Fruit fly (Drosophila melanogaster) whole organism, embryonic: ENCODE measurements around the gene Sirup.
A peak's percentile ranks its signal among the peaks of the same experiment; 100 is the strongest.

Experiments used
- Blimp-1 ChIP-seq: fragments of 200-800 bp; sonication (Bioruptor generic); optimal IDR thresholded peaks from 3 replicates; lab custom pipeline; 2018; ENCODE audit warnings: missing biosample characterization, missing genetic modification characterization, mild to moderate bottlenecking, moderate library complexity, missing genetic modification reagents
- CG10979 ChIP-seq: fragments of 200-800 bp; sonication (Bioruptor generic); optimal IDR thresholded peaks from 2 replicates; lab custom pipeline; 2018; ENCODE audit warnings: missing biosample characterization, mild to moderate bottlenecking, missing genetic modification characterization, moderate library complexity
- CG11504 ChIP-seq: fragments of 200-800 bp; sonication (Bioruptor generic); optimal IDR thresholded peaks from 3 replicates; lab custom pipeline; 2019; ENCODE audit warnings: missing biosample characterization, mild to moderate bottlenecking, missing genetic modification characterization, moderate library complexity
- CG11696 ChIP-seq: fragments of 200-800 bp; sonication (Bioruptor generic); IDR thresholded peaks from 2 replicates; pipeline ENCODE4 v1.3.6; 2022; ENCODE audit warnings: missing biosample characterization, missing genetic modification characterization
- CG12391 ChIP-seq: fragments of 200-800 bp; sonication (Bioruptor generic); optimal IDR thresholded peaks from 3 replicates; lab custom pipeline; 2018; ENCODE audit warnings: missing biosample characterization, mild to moderate bottlenecking, missing genetic modification characterization, moderate library complexity
- CG13424 ChIP-seq: fragments of 200-800 bp; sonication (Bioruptor generic); optimal IDR thresholded peaks from 2 replicates; lab custom pipeline; 2019; ENCODE audit warnings: missing biosample characterization, mild to moderate bottlenecking, missing genetic modification characterization, moderate library complexity
- CG13894 ChIP-seq: fragments of 200-800 bp; sonication (Bioruptor generic); optimal IDR thresholded peaks from 3 replicates; lab custom pipeline; 2018; ENCODE audit warnings: missing biosample characterization, mild to moderate bottlenecking, missing genetic modification characterization, moderate library complexity
- CG15269 ChIP-seq: fragments of 200-800 bp; sonication (Bioruptor generic); optimal IDR thresholded peaks from 2 replicates; lab custom pipeline; 2018; ENCODE audit warnings: missing biosample characterization, mild to moderate bottlenecking, missing genetic modification characterization, moderate library complexity
- CG17361 ChIP-seq: fragments of 200-800 bp; sonication (Bioruptor generic); IDR thresholded peaks from 3 replicates; pipeline ENCODE4 v1.3.6; 2022; ENCODE audit warnings: missing biosample characterization, missing genetic modification characterization
- CG18262 ChIP-seq: fragments of 200-800 bp; optimal IDR thresholded peaks from 3 replicates; lab custom pipeline; 2019; ENCODE audit warnings: missing biosample characterization, mild to moderate bottlenecking, missing genetic modification characterization, moderate library complexity
- CG2678 ChIP-seq: fragments of 200-800 bp; sonication (Bioruptor generic); optimal IDR thresholded peaks from 3 replicates; lab custom pipeline; 2019; ENCODE audit warnings: missing biosample characterization, mild to moderate bottlenecking, missing genetic modification characterization, moderate library complexity
- CG30403 ChIP-seq: fragments of 200-800 bp; sonication (Bioruptor generic); optimal IDR thresholded peaks from 3 replicates; lab custom pipeline; 2016; ENCODE audit warnings: missing biosample characterization, missing genetic modification characterization
- CG31441 ChIP-seq: fragments of 200-800 bp; sonication (Bioruptor generic); IDR thresholded peaks from 2 replicates; pipeline ENCODE4 v1.3.6; 2022; ENCODE audit warnings: missing biosample characterization, missing genetic modification characterization
- CG34422 ChIP-seq: fragments of 200-800 bp; sonication (Bioruptor generic); IDR thresholded peaks from 3 replicates; pipeline ENCODE4 v1.3.6; 2022; ENCODE audit warnings: missing biosample characterization, missing genetic modification characterization
- CG42726 ChIP-seq: fragments of 200-800 bp; sonication (Bioruptor generic); IDR thresholded peaks from 2 replicates; pipeline ENCODE4 v1.3.6; 2022; ENCODE audit warnings: missing biosample characterization, missing genetic modification characterization; ENCODE audit not compliant: partially characterized antibody
- CG7556 ChIP-seq: fragments of 200-800 bp; sonication (Bioruptor generic); optimal IDR thresholded peaks from 2 replicates; lab custom pipeline; 2017; ENCODE audit warnings: missing biosample characterization, mild to moderate bottlenecking, missing genetic modification characterization
- CG7839 ChIP-seq: fragments of 200-800 bp; sonication (Bioruptor generic); optimal IDR thresholded peaks from 3 replicates; lab custom pipeline; 2018; ENCODE audit warnings: missing biosample characterization, mild to moderate bottlenecking, missing genetic modification characterization, moderate library complexity
- CG8765 ChIP-seq: fragments of 200-800 bp; sonication (Bioruptor generic); IDR thresholded peaks from 2 replicates; pipeline ENCODE4 v1.3.6; 2022; ENCODE audit warnings: missing biosample characterization, missing genetic modification characterization
- CG9437 ChIP-seq: fragments of 200-800 bp; sonication (Bioruptor generic); optimal IDR thresholded peaks from 2 replicates; lab custom pipeline; 2018; ENCODE audit warnings: missing biosample characterization, mild to moderate bottlenecking, missing genetic modification characterization
- CG9609 ChIP-seq: fragments of 200-800 bp; sonication (Bioruptor generic); optimal IDR thresholded peaks from 3 replicates; lab custom pipeline; 2016; ENCODE audit warnings: missing biosample characterization, missing genetic modification characterization
- Drgx ChIP-seq: fragments of 200-800 bp; sonication (Bioruptor generic); IDR thresholded peaks from 2 replicates; pipeline ENCODE4 v1.3.6; 2022; ENCODE audit warnings: missing biosample characterization, missing genetic modification characterization
- Fer1 ChIP-seq: fragments of 200-800 bp; sonication (Bioruptor generic); optimal IDR thresholded peaks from 2 replicates; lab custom pipeline; 2017; ENCODE audit warnings: missing biosample characterization, mild to moderate bottlenecking, missing genetic modification characterization
- HmgZ ChIP-seq: fragments of 200-800 bp; sonication (Bioruptor generic); optimal IDR thresholded peaks from 2 replicates; lab custom pipeline; 2018; ENCODE audit warnings: missing biosample characterization, mild to moderate bottlenecking, missing genetic modification characterization
- Hr51 ChIP-seq, 2 experiments: fragments of 200-800 bp; sonication (Bioruptor generic); optimal IDR thresholded peaks; 2 replicates in 1 of 2; 3 replicates in 1 of 2; lab custom pipeline; 2016 to 2018; ENCODE audit warnings: missing biosample characterization in 2 of 2, missing genetic modification characterization in 2 of 2, mild to moderate bottlenecking in 1 of 2, moderate library complexity in 1 of 2
- Med ChIP-seq: fragments of 200-800 bp; sonication (Bioruptor generic); peaks from one replicate; lab custom pipeline; 2016; ENCODE audit warnings: missing biosample characterization, missing genetic modification characterization, mild to moderate bottlenecking, inconsistent platforms, moderate library complexity
- PHDP ChIP-seq: fragments of 200-800 bp; sonication (Bioruptor generic); optimal IDR thresholded peaks from 3 replicates; lab custom pipeline; 2018; ENCODE audit warnings: missing biosample characterization, mild to moderate bottlenecking, missing genetic modification characterization, moderate library complexity
- Sox100B ChIP-seq: fragments of 200-800 bp; sonication (Bioruptor generic); optimal IDR thresholded peaks from 3 replicates; lab custom pipeline; 2018; ENCODE audit warnings: missing biosample characterization, mild to moderate bottlenecking, missing genetic modification characterization
- Sox102F ChIP-seq: fragments of 200-800 bp; sonication (Bioruptor generic); optimal IDR thresholded peaks from 2 replicates; lab custom pipeline; 2018; ENCODE audit warnings: missing biosample characterization, mild to moderate bottlenecking, missing genetic modification characterization, moderate library complexity
- bigmax ChIP-seq: fragments of 200-800 bp; sonication (Bioruptor generic); optimal IDR thresholded peaks from 2 replicates; lab custom pipeline; 2018; ENCODE audit warnings: missing biosample characterization, mild to moderate bottlenecking, missing genetic modification characterization
- corto ChIP-seq: fragments of 200-800 bp; sonication (Bioruptor generic); optimal IDR thresholded peaks from 2 replicates; lab custom pipeline; 2016; ENCODE audit warnings: missing biosample characterization, mild to moderate bottlenecking, missing genetic modification characterization, moderate library complexity
- cwo ChIP-seq: fragments of 200-800 bp; sonication (Bioruptor generic); optimal IDR thresholded peaks from 3 replicates; lab custom pipeline; 2017; ENCODE audit warnings: missing biosample characterization, missing genetic modification characterization, mild to moderate bottlenecking, moderate library complexity, missing genetic modification reagents
- dmrt99B ChIP-seq: fragments of 200-800 bp; sonication (Bioruptor generic); optimal IDR thresholded peaks from 2 replicates; lab custom pipeline; 2018; ENCODE audit warnings: missing biosample characterization, mild to moderate bottlenecking, missing genetic modification characterization, moderate library complexity
- dysf ChIP-seq: fragments of 200-800 bp; sonication (Bioruptor generic); IDR thresholded peaks from 3 replicates; pipeline ENCODE4 v1.3.6; 2022; ENCODE audit warnings: missing biosample characterization, missing genetic modification characterization
- ewg ChIP-seq: fragments of 200-800 bp; sonication (Bioruptor generic); optimal IDR thresholded peaks from 3 replicates; lab custom pipeline; 2017; ENCODE audit warnings: mild to moderate bottlenecking, missing biosample characterization, missing genetic modification reagents, missing genetic modification characterization
- gem ChIP-seq: fragments of 200-800 bp; sonication (Bioruptor generic); optimal IDR thresholded peaks from 2 replicates; lab custom pipeline; 2019; ENCODE audit warnings: missing biosample characterization, mild to moderate bottlenecking, missing genetic modification characterization, moderate library complexity
- hbn ChIP-seq: fragments of 200-800 bp; sonication (Bioruptor generic); IDR thresholded peaks from 2 replicates; pipeline ENCODE4 v1.3.6; 2022; ENCODE audit warnings: missing biosample characterization, missing genetic modification characterization; ENCODE audit not compliant: partially characterized antibody
- kah ChIP-seq: fragments of 200-800 bp; sonication (Bioruptor generic); optimal IDR thresholded peaks from 2 replicates; lab custom pipeline; 2018; ENCODE audit warnings: missing biosample characterization, mild to moderate bottlenecking, missing genetic modification characterization
- ken ChIP-seq: fragments of 200-800 bp; sonication (Bioruptor generic); IDR thresholded peaks from 3 replicates; pipeline ENCODE4 v1.3.6; 2022; ENCODE audit warnings: missing biosample characterization, missing genetic modification characterization
- nmo ChIP-seq: fragments of 200-800 bp; sonication (Bioruptor generic); optimal IDR thresholded peaks from 2 replicates; lab custom pipeline; 2018; ENCODE audit warnings: missing biosample characterization, mild to moderate bottlenecking, missing genetic modification characterization, moderate library complexity
- phol ChIP-seq: fragments of 200-800 bp; sonication (Bioruptor generic); optimal IDR thresholded peaks from 3 replicates; lab custom pipeline; 2018; ENCODE audit warnings: missing biosample characterization, mild to moderate bottlenecking, missing genetic modification characterization, moderate library complexity
- row ChIP-seq: fragments of 200-800 bp; sonication (Bioruptor generic); IDR thresholded peaks from 3 replicates; pipeline ENCODE4 v1.3.6; 2022; ENCODE audit warnings: missing biosample characterization, missing genetic modification characterization
- stwl ChIP-seq: fragments of 200-800 bp; sonication (Bioruptor generic); optimal IDR thresholded peaks from 3 replicates; lab custom pipeline; 2018; ENCODE audit warnings: missing biosample characterization, mild to moderate bottlenecking, missing genetic modification characterization, moderate library complexity

The Sirup gene

dm6 chr2L:7968054-7968453 is 30.6 kb upstream of the Sirup start:
- TF ChIP-seq Sox102F (GFP tag; lab: Kevin White, UChicago) (peak; percentile 4), HmgZ (tag; lab: Kevin White, UChicago) (no peak), ewg (GFP tag; lab: Kevin White, UChicago) (peak; percentile 25), bigmax (GFP tag; lab: Kevin White, UChicago) (no peak), dysf (GFP tag; lab: Robert Waterston, UW) (peak; percentile 37; the same call in 1 of the 3 replicates), CG13424 (tag; lab: Kevin White, UChicago) (peak; percentile 13), CG9609 (GFP tag; lab: Kevin White, UChicago) (no peak), PHDP (tag; lab: Kevin White, UChicago) (peak; percentile 24), Blimp-1 (peak; percentile 20), corto (GFP tag; lab: Kevin White, UChicago) (no peak), Drgx (GFP tag; lab: Robert Waterston, UW) (peak; percentile 58), CG17361 (GFP tag; lab: Robert Waterston, UW) (peak; percentile 46; the same call in 2 of the 3 replicates), CG31441 (GFP tag; lab: Robert Waterston, UW) (peak; percentile 21; the same call in 1 of the 2 replicates), CG18262 (tag; lab: Kevin White, UChicago) (peak; percentile 11), CG9437 (peak; percentile 2), CG13894 (tag; lab: Kevin White, UChicago) (no peak), cwo (GFP tag; lab: Kevin White, UChicago) (no peak), Sox100B (GFP tag; lab: Kevin White, UChicago) (peak; percentile 5), CG42726 (no peak), Med (GFP tag; lab: Kevin White, UChicago) (peak; percentile 15), Fer1 (GFP tag; lab: Kevin White, UChicago) (no peak), CG2678 (tag; lab: Kevin White, UChicago) (peak; percentile 45), row (GFP tag; lab: Robert Waterston, UW) (peak; percentile 23; the same call in 1 of the 3 replicates), CG11504 (tag; lab: Kevin White, UChicago) (peak; percentile 41), gem (tag; lab: Kevin White, UChicago) (peak; percentile 53), CG7556 (GFP tag; lab: Kevin White, UChicago) (peak; percentile 11), CG34422 (GFP tag; lab: Robert Waterston, UW) (no peak), kah (GFP tag; lab: Kevin White, UChicago) (no peak), nmo (GFP tag; lab: Kevin White, UChicago) (peak; percentile 8), Hr51 (GFP tag; optimal IDR thresholded peaks at IDR 0.05; lab: Kevin White, UChicago) (peak in 1 of 2 experiments; percentile 7), CG10979 (tag; lab: Kevin White, UChicago) (peak; percentile 5), dmrt99B (peak; percentile 35), CG30403 (GFP tag; lab: Kevin White, UChicago) (peak; percentile 18), CG7839 (tag; lab: Kevin White, UChicago) (peak; percentile 28), phol (tag; lab: Kevin White, UChicago) (peak; percentile 21), ken (no peak), CG8765 (GFP tag; lab: Robert Waterston, UW) (no peak), hbn (GFP tag; lab: Robert Waterston, UW) (no peak), CG11696 (GFP tag; lab: Robert Waterston, UW) (no peak), CG15269 (tag; lab: Kevin White, UChicago) (peak; percentile 17), stwl (tag; lab: Kevin White, UChicago) (no peak), CG12391 (tag; lab: Kevin White, UChicago) (peak; percentile 10)
